Worm (Caenorhabditis elegans): ENCODE results near the gene F59A7.11.

- TF ChIP-seq lin-15B (tag; optimal IDR thresholded peaks at IDR 0.05) (no peak), nhr-71 (tag; optimal IDR thresholded peaks at IDR 0.05) (no peak), fkh-4 (tag; optimal IDR thresholded peaks at IDR 0.05; ENCODE audit: borderline replicate concordance) (no peak), ama-1 (optimal IDR thresholded peaks at IDR 0.05) (no peak), unc-86 (tag; optimal IDR thresholded peaks at IDR 0.05) (no peak)
Measured at ce11 chrV:1975049-1975448, 38.7 kb downstream of the F59A7.11 start, which contains the start of gene fbxa-201.

All from whole organism, L1 larva.